Fruit fly (Drosophila melanogaster): ENCODE results near the gene Lamtor4.

dm6 chr3L:3878734-3879310 is 17.9 kb upstream of the Lamtor4 start:
- TF ChIP-seq dl (GFP tag; optimal IDR thresholded peaks at IDR 0.05; ENCODE audit: insufficient read depth in 1 of 2, partially characterized antibody in 2 of 2) (no peak), sage (GFP tag; optimal IDR thresholded peaks at IDR 0.05) (no peak), OdsH (GFP tag; optimal IDR thresholded peaks at IDR 0.05) (no peak), Dfd (GFP tag; optimal IDR thresholded peaks at IDR 0.05) (no peak), usp (GFP tag; optimal IDR thresholded peaks at IDR 0.05) (no peak), br (GFP tag; optimal IDR thresholded peaks at IDR 0.05) (no peak), Hnf4 (GFP tag; optimal IDR thresholded peaks at IDR 0.05) (no peak)

All from whole organism, wandering third instar larva.